Worm (Caenorhabditis elegans) whole organism, L3 larva: ENCODE results near the gene bnc-1.

Source experiments
- aly-2 ChIP-seq: fragments of 150-350 bp; optimal IDR thresholded peaks from 2 replicates; lab custom pipeline; 2014; ENCODE audit warnings: missing biosample characterization, missing genetic modification characterization
- ama-1 ChIP-seq: fragments of 150-350 bp; optimal IDR thresholded peaks from 2 replicates; lab custom pipeline; 2018
- ceh-16 ChIP-seq: sonication (generic microtip); optimal IDR thresholded peaks from 2 replicates; lab custom pipeline; 2017; ENCODE audit warnings: missing biosample characterization, missing genetic modification characterization
- ceh-28 ChIP-seq: fragments of 150-350 bp; optimal IDR thresholded peaks from 2 replicates; lab custom pipeline; 2014; ENCODE audit warnings: missing biosample characterization, missing genetic modification reagents, missing genetic modification characterization
- ceh-82 ChIP-seq: fragments of 150-350 bp; optimal IDR thresholded peaks from 2 replicates; lab custom pipeline; 2014; ENCODE audit warnings: missing biosample characterization, missing genetic modification characterization
- ceh-9 ChIP-seq: sonication (generic microtip); optimal IDR thresholded peaks from 2 replicates; lab custom pipeline; 2018; ENCODE audit warnings: missing biosample characterization, missing genetic modification characterization
- daf-12 ChIP-seq: fragments of 150-350 bp; optimal IDR thresholded peaks from 2 replicates; lab custom pipeline; 2014; ENCODE audit warnings: missing biosample characterization, missing genetic modification reagents, missing genetic modification characterization
- egl-27 ChIP-seq: sonication (generic microtip); optimal IDR thresholded peaks from 4 replicates; lab custom pipeline; 2017; ENCODE audit warnings: missing biosample characterization, missing genetic modification reagents, missing genetic modification characterization
- egl-5 ChIP-seq: fragments of 150-350 bp; optimal IDR thresholded peaks from 2 replicates; lab custom pipeline; 2017; ENCODE audit warnings: missing biosample characterization, missing genetic modification reagents, missing genetic modification characterization, inconsistent platforms
- elt-1 ChIP-seq: fragments of 150-350 bp; optimal IDR thresholded peaks from 2 replicates; lab custom pipeline; 2014; ENCODE audit warnings: missing biosample characterization, missing genetic modification characterization
- elt-2 ChIP-seq: sonication (generic microtip); optimal IDR thresholded peaks from 2 replicates; lab custom pipeline; 2016; ENCODE audit warnings: missing genetic modification reagents, mild to moderate bottlenecking, missing genetic modification characterization, missing compliant biosample characterization
- elt-3 ChIP-seq, 3 experiments: fragments of 150-350 bp in 1 of 3; sonication (generic microtip) in 2 of 3; optimal IDR thresholded peaks; 2 replicates in 2 of 3; 4 replicates in 1 of 3; lab custom pipeline; 2014 to 2017; ENCODE audit warnings: missing biosample characterization in 3 of 3, missing genetic modification characterization in 3 of 3
- eor-1 ChIP-seq, 2 experiments: fragments of 150-350 bp; optimal IDR thresholded peaks; 2 replicates each; lab custom pipeline; 2014 to 2018; ENCODE audit warnings: missing biosample characterization in 2 of 2, missing genetic modification characterization in 2 of 2
- fkh-10 ChIP-seq: sonication (generic microtip); optimal IDR thresholded peaks from 2 replicates; lab custom pipeline; 2017; ENCODE audit warnings: missing biosample characterization, missing genetic modification reagents, missing genetic modification characterization
- fkh-2 ChIP-seq: fragments of 150-350 bp; optimal IDR thresholded peaks from 2 replicates; lab custom pipeline; 2014; ENCODE audit warnings: missing biosample characterization, missing genetic modification reagents, missing genetic modification characterization
- fos-1 ChIP-seq: fragments of 150-350 bp; optimal IDR thresholded peaks from 2 replicates; lab custom pipeline; 2014; ENCODE audit warnings: missing biosample characterization, missing genetic modification characterization
- hmg-11 ChIP-seq: sonication (generic microtip); optimal IDR thresholded peaks from 2 replicates; lab custom pipeline; 2016; ENCODE audit warnings: missing genetic modification characterization, missing compliant biosample characterization
- jun-1 ChIP-seq: fragments of 150-350 bp; optimal IDR thresholded peaks from 2 replicates; lab custom pipeline; 2014; ENCODE audit warnings: missing biosample characterization, missing genetic modification reagents, missing genetic modification characterization
- lin-15B ChIP-seq: fragments of 150-350 bp; optimal IDR thresholded peaks from 2 replicates; lab custom pipeline; 2014; ENCODE audit warnings: missing biosample characterization, missing genetic modification characterization
- lin-39 ChIP-seq: fragments of 150-350 bp; optimal IDR thresholded peaks from 2 replicates; lab custom pipeline; 2018; ENCODE audit warnings: missing biosample characterization, missing genetic modification reagents, missing genetic modification characterization
- lsy-12 ChIP-seq: sonication (generic microtip); optimal IDR thresholded peaks from 2 replicates; lab custom pipeline; 2016; ENCODE audit warnings: mild to moderate bottlenecking, missing genetic modification characterization, missing compliant biosample characterization
- mdl-1 ChIP-seq: fragments of 150-350 bp; optimal IDR thresholded peaks from 2 replicates; lab custom pipeline; 2014; ENCODE audit warnings: missing biosample characterization, missing genetic modification characterization
- mml-1 ChIP-seq: fragments of 150-350 bp; sonication (generic microtip); optimal IDR thresholded peaks from 3 replicates; lab custom pipeline; 2014; ENCODE audit warnings: missing biosample characterization, missing genetic modification characterization
- nhr-11 ChIP-seq: fragments of 150-350 bp; optimal IDR thresholded peaks from 2 replicates; lab custom pipeline; 2014; ENCODE audit warnings: missing biosample characterization, missing genetic modification characterization
- nhr-12 ChIP-seq: fragments of 150-350 bp; optimal IDR thresholded peaks from 2 replicates; lab custom pipeline; 2014; ENCODE audit warnings: missing biosample characterization, missing genetic modification characterization
- nhr-23 ChIP-seq: fragments of 150-350 bp; optimal IDR thresholded peaks from 2 replicates; lab custom pipeline; 2014; ENCODE audit warnings: missing biosample characterization, missing genetic modification reagents, missing genetic modification characterization
- nhr-237 ChIP-seq: fragments of 150-350 bp; optimal IDR thresholded peaks from 2 replicates; lab custom pipeline; 2014; ENCODE audit warnings: missing biosample characterization, missing genetic modification characterization
- nhr-25 ChIP-seq: sonication (generic microtip); optimal IDR thresholded peaks from 2 replicates; lab custom pipeline; 2017; ENCODE audit warnings: missing biosample characterization, missing genetic modification characterization
- nhr-28 ChIP-seq: fragments of 150-350 bp; optimal IDR thresholded peaks from 2 replicates; lab custom pipeline; 2014; ENCODE audit warnings: missing biosample characterization, missing genetic modification characterization
- nhr-43 ChIP-seq: sonication (generic microtip); optimal IDR thresholded peaks from 2 replicates; lab custom pipeline; 2016; ENCODE audit warnings: mild to moderate bottlenecking, missing genetic modification characterization, missing compliant biosample characterization; ENCODE audit not compliant: poor library complexity, severe bottlenecking
- nhr-76 ChIP-seq: fragments of 150-350 bp; sonication (generic microtip); optimal IDR thresholded peaks from 5 replicates; lab custom pipeline; 2014; ENCODE audit warnings: missing biosample characterization, missing genetic modification characterization
- nhr-77 ChIP-seq: fragments of 150-350 bp; optimal IDR thresholded peaks from 2 replicates; lab custom pipeline; 2014; ENCODE audit warnings: missing biosample characterization, missing genetic modification characterization
- pha-4 ChIP-seq: fragments of 150-350 bp; optimal IDR thresholded peaks from 2 replicates; lab custom pipeline; 2014; ENCODE audit warnings: missing biosample characterization, missing genetic modification reagents, missing genetic modification characterization
- pqm-1 ChIP-seq: fragments of 150-350 bp; optimal IDR thresholded peaks from 2 replicates; lab custom pipeline; 2017; ENCODE audit warnings: missing biosample characterization, missing genetic modification characterization, inconsistent platforms
- sea-2 ChIP-seq: fragments of 150-350 bp; sonication (generic microtip); optimal IDR thresholded peaks from 4 replicates; lab custom pipeline; 2014; ENCODE audit warnings: missing biosample characterization, missing genetic modification reagents, missing genetic modification characterization
- skn-1 ChIP-seq: fragments of 150-350 bp; optimal IDR thresholded peaks from 2 replicates; lab custom pipeline; 2014; ENCODE audit warnings: missing biosample characterization, missing genetic modification characterization
- snpc-4 ChIP-seq: fragments of 150-350 bp; optimal IDR thresholded peaks from 2 replicates; lab custom pipeline; 2014; ENCODE audit warnings: missing biosample characterization, missing genetic modification characterization
- tbx-2 ChIP-seq: sonication (generic microtip); optimal IDR thresholded peaks from 2 replicates; lab custom pipeline; 2016; ENCODE audit warnings: mild to moderate bottlenecking, missing genetic modification characterization, missing compliant biosample characterization
- unc-39 ChIP-seq: sonication (generic microtip); optimal IDR thresholded peaks from 4 replicates; lab custom pipeline; 2017; ENCODE audit warnings: missing biosample characterization, missing genetic modification characterization
- ztf-11 ChIP-seq: fragments of 150-350 bp; optimal IDR thresholded peaks from 2 replicates; lab custom pipeline; 2014; ENCODE audit warnings: missing biosample characterization, missing genetic modification characterization
- ztf-4 ChIP-seq: fragments of 150-350 bp; optimal IDR thresholded peaks from 2 replicates; lab custom pipeline; 2014; ENCODE audit warnings: missing biosample characterization, missing genetic modification characterization

The bnc-1 gene

ce11 chrV:12303453-12304077 lies 26.7 kb upstream of the bnc-1 start (continued):
- TF ChIP-seq nhr-237 (tag; lab: Kevin White, UChicago) (no peak), ztf-11 (tag; lab: Kevin White, UChicago) (peak; percentile 42), nhr-25 (tag; lab: Kevin White, UChicago) (peak; percentile 70), fos-1 (tag; lab: Kevin White, UChicago) (no peak), elt-3 (tag; optimal IDR thresholded peaks at IDR 0.05; lab: Kevin White, UChicago) (peak in 2 of 3 experiments; percentile 28 to 77), mdl-1 (tag; lab: Kevin White, UChicago) (no peak), hmg-11 (tag; lab: Kevin White, UChicago) (peak; percentile 100), ceh-28 (tag; lab: Kevin White, UChicago) (peak; percentile 46), eor-1 (tag; optimal IDR thresholded peaks at IDR 0.05; lab: Kevin White, UChicago) (no peak), unc-39 (no peak)

DNA sequence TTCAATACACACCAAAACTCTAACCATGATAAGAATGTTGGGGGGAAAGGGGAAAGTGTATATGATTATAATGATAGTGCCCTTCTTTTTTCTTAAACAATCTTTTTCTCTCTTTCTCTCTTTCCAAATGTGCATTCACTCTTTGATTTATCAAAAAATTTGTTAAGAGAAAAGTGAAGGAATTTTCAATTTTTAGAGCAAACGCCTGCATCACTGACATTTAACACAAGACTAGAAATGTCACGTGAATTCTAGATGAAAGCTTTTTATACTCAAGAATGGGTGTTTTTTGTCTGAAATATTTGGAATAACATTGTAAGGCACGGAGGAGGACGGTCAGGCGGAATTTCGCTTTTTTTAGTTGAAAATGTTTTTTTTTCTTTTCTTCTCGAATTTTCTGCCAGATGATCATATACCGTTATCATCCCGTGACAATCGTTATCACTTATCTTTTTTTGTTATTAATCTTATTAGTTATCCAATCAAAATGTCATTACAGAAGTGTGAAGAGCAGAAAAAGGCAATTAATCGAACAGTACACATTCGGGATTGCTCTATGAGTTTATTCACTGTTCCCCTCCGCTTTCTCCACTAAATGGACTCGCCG lies 25.2 kb upstream of the bnc-1 start, which contains the start of the genes frm-7 and F55C5.17:
Gene frm-7 (plus strand): TSS at position 500 of the 607 bp plus-strand sequence.
Gene F55C5.17 (plus strand): TSS at position 557 of the 607 bp plus-strand sequence.
- TF ChIP-seq pqm-1 (tag; lab: Kevin White, UChicago) (peak; percentile 63), elt-2 (peak; percentile 90), pha-4 (tag; lab: Kevin White, UChicago) (peak; percentile 12), fos-1 (tag; lab: Kevin White, UChicago) (no peak), jun-1 (no peak), lsy-12 (no peak)
- TF ChIP-seq, all 47 proteins: peak for 3

DNA sequence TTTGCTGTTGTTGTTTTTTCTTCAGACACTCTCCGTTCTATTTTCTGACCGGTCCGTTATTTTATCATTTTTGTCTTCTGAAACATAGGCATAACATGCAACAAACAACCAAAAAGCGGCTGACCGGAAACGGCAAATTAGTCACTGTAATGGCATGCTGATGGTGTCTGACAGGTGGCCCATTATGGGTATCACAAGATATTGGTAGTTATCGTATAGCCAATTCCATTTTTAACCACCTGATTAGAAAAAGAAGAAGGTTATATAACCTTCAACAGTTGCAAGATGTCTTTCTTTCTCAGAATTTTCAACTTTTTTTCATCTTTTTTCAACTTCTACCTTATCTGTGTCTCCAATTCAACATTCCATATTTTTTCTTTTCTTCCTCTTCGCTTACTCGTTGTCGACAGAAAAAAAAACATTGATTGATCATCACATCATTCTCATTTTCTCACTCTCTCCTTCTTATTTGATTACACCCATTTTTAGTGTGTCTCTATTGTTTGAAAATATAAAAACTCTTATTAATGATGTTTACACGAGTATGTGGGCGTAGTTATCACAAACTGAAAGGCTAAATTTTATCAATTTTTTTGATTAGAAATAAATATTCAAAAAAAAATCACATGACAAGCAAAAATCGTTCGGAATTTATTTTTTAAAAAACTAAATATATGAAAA lies 24.1 kb upstream of the bnc-1 start:
- TF ChIP-seq lin-39, result no peak
- TF ChIP-seq ama-1 (lab: Kevin White, UChicago), result peak; percentile 3
- peak; percentile 13 for TF ChIP-seq pqm-1 (tag; lab: Kevin White, UChicago)
- TF ChIP-seq nhr-25 (tag; lab: Kevin White, UChicago), result peak; percentile 6
- TF ChIP-seq pha-4 (tag; lab: Kevin White, UChicago), result peak; percentile 73
- TF ChIP-seq nhr-23 (tag; lab: Kevin White, UChicago), result peak; percentile 24
- TF ChIP-seq fkh-10 (GFP tag; lab: Kevin White, UChicago), result no peak
- TF ChIP-seq elt-2, result peak; percentile 75

ce11 chrV:12300166-12300565 lies 23.3 kb upstream of the bnc-1 start:
- no peak for TF ChIP-seq nhr-76 (tag; lab: Kevin White, UChicago)
- peak; percentile 42 for TF ChIP-seq egl-27 (tag; lab: Kevin White, UChicago)
- peak; percentile 58 for TF ChIP-seq ceh-28 (tag; lab: Kevin White, UChicago)
- TF ChIP-seq nhr-12 (tag; lab: Kevin White, UChicago), result no peak
- TF ChIP-seq mdl-1 (tag; lab: Kevin White, UChicago), result peak; percentile 25
- TF ChIP-seq nhr-237 (tag; lab: Kevin White, UChicago), result no peak
- TF ChIP-seq lin-15B (tag; lab: Kevin White, UChicago), result no peak
- TF ChIP-seq elt-3 (tag; optimal IDR thresholded peaks at IDR 0.05; lab: Kevin White, UChicago), result peak in 1 of 3 experiments; percentile 56
- TF ChIP-seq ztf-4 (tag; lab: Kevin White, UChicago), result peak; percentile 47
- no peak for TF ChIP-seq aly-2 (tag; lab: Kevin White, UChicago)
- TF ChIP-seq ceh-9 (tag; lab: Kevin White, UChicago), result no peak
- no peak for TF ChIP-seq egl-5 (tag; lab: Kevin White, UChicago)
- peak; percentile 74 for TF ChIP-seq elt-2
- no peak for TF ChIP-seq sea-2 (GFP tag; lab: Kevin White, UChicago)
- TF ChIP-seq snpc-4 (tag; lab: Kevin White, UChicago), result peak; percentile 33
- no peak for TF ChIP-seq ztf-11 (tag; lab: Kevin White, UChicago)
- no peak for TF ChIP-seq mml-1 (tag; lab: Kevin White, UChicago)
- no peak for TF ChIP-seq fkh-10 (GFP tag; lab: Kevin White, UChicago)
- no peak for TF ChIP-seq nhr-11 (tag; lab: Kevin White, UChicago)
- TF ChIP-seq elt-1 (tag; lab: Kevin White, UChicago), result peak; percentile 43
- no peak for TF ChIP-seq nhr-28 (tag; lab: Kevin White, UChicago)
- no peak for TF ChIP-seq daf-12 (tag; lab: Kevin White, UChicago)
- peak; percentile 62 for TF ChIP-seq jun-1
- no peak for TF ChIP-seq unc-39
- no peak for TF ChIP-seq skn-1 (tag; lab: Kevin White, UChicago)
- no peak for TF ChIP-seq ceh-16
- no peak for TF ChIP-seq tbx-2 (tag; lab: Kevin White, UChicago)
- TF ChIP-seq nhr-43 (tag; lab: Kevin White, UChicago), result peak; percentile 20
- peak; percentile 94 for TF ChIP-seq nhr-25 (tag; lab: Kevin White, UChicago)
- no peak for TF ChIP-seq nhr-77 (tag; lab: Kevin White, UChicago)
- no peak for TF ChIP-seq fkh-2 (tag; lab: Kevin White, UChicago)
- no peak for TF ChIP-seq ceh-82
- TF ChIP-seq lsy-12, result peak; percentile 2
- TF ChIP-seq hmg-11 (tag; lab: Kevin White, UChicago), result no peak
- TF ChIP-seq fos-1 (tag; lab: Kevin White, UChicago), result no peak
- peak; percentile 81 for TF ChIP-seq nhr-23 (tag; lab: Kevin White, UChicago)
- peak; percentile 45 for TF ChIP-seq pqm-1 (tag; lab: Kevin White, UChicago)
- no peak for TF ChIP-seq lin-39
- TF ChIP-seq pha-4 (tag; lab: Kevin White, UChicago), result peak; percentile 91
- peak; percentile 55 for TF ChIP-seq ama-1 (lab: Kevin White, UChicago)
